Worm (Caenorhabditis elegans) whole organism, early embryonic: ENCODE data around the gene npr-26.

Experiments
- F13C5.2 ChIP-seq: sonication (generic microtip); optimal IDR thresholded peaks from 2 replicates; lab custom pipeline; 2017; ENCODE audit warnings: mild to moderate bottlenecking, missing genetic modification characterization, inconsistent platforms, missing compliant biosample characterization
- aly-1 ChIP-seq: sonication (generic microtip); optimal IDR thresholded peaks from 2 replicates; lab custom pipeline; 2016; ENCODE audit warnings: missing genetic modification characterization, missing compliant biosample characterization
- ama-1 ChIP-seq: fragments of 150-350 bp; optimal IDR thresholded peaks from 2 replicates; lab custom pipeline; 2014
- ceh-13 ChIP-seq: fragments of 200-800 bp; sonication (Bioruptor generic); optimal IDR thresholded peaks from 2 replicates; lab custom pipeline; 2018; ENCODE audit warnings: mild to moderate bottlenecking, missing genetic modification characterization, missing compliant biosample characterization
- ceh-36 ChIP-seq: sonication (generic microtip); optimal IDR thresholded peaks from 2 replicates; lab custom pipeline; 2016; ENCODE audit warnings: missing genetic modification characterization, inconsistent platforms, missing compliant biosample characterization
- flt-1 ChIP-seq: fragments of 200-800 bp; sonication (Bioruptor generic); IDR thresholded peaks from 2 replicates; pipeline ENCODE4 v1.3.6; 2022; ENCODE audit warnings: missing genetic modification characterization, missing compliant biosample characterization
- hmbx-1 ChIP-seq: sonication (generic microtip); optimal IDR thresholded peaks from 2 replicates; lab custom pipeline; 2016; ENCODE audit warnings: mild to moderate bottlenecking, missing genetic modification characterization, missing compliant biosample characterization
- hmg-4 ChIP-seq: fragments of 200-800 bp; sonication (Bioruptor generic); optimal IDR thresholded peaks from 2 replicates; lab custom pipeline; 2018; ENCODE audit warnings: mild to moderate bottlenecking, missing genetic modification characterization, missing compliant biosample characterization
- hnd-1 ChIP-seq: sonication (generic microtip); optimal IDR thresholded peaks from 2 replicates; lab custom pipeline; 2016; ENCODE audit warnings: missing genetic modification characterization, missing compliant biosample characterization
- pes-1 ChIP-seq: fragments of 200-800 bp; sonication (Bioruptor generic); IDR thresholded peaks from 2 replicates; pipeline ENCODE4 v1.3.6; 2022; ENCODE audit warnings: missing genetic modification reagents, missing genetic modification characterization, missing compliant biosample characterization
- sea-1 ChIP-seq: fragments of 200-800 bp; sonication (Bioruptor generic); conservative IDR thresholded peaks from 2 replicates; pipeline ENCODE4 v1.3.6; 2022; ENCODE audit warnings: missing genetic modification characterization, missing compliant biosample characterization
- tbx-37 ChIP-seq: fragments of 200-800 bp; sonication (Bioruptor generic); conservative IDR thresholded peaks from 2 replicates; pipeline ENCODE4 v1.3.6; 2022; ENCODE audit warnings: missing genetic modification reagents, missing genetic modification characterization, missing compliant biosample characterization
- tra-4 ChIP-seq: sonication (generic microtip); optimal IDR thresholded peaks from 2 replicates; lab custom pipeline; 2017; ENCODE audit warnings: missing genetic modification characterization, missing compliant biosample characterization

- TF ChIP-seq hmg-4 (GFP tag; lab: Kevin White, UChicago) (no peak), ama-1 (no peak), hnd-1 (tag; lab: Kevin White, UChicago) (no peak), aly-1 (tag; lab: Kevin White, UChicago) (no peak), hmbx-1 (tag; lab: Kevin White, UChicago) (no peak), pes-1 (GFP tag; lab: Robert Waterston, UW) (no peak), sea-1 (no peak), ceh-36 (no peak), ceh-13 (GFP tag; lab: Kevin White, UChicago) (no peak), tbx-37 (no peak), F13C5.2 (tag; lab: Kevin White, UChicago) (no peak), tra-4 (tag; lab: Kevin White, UChicago) (no peak), flt-1 (GFP tag; lab: Robert Waterston, UW) (no peak)
Measured at ce11 chrIV:17453996-17454395, 36.4 kb upstream of the npr-26 start.
